Worm (Caenorhabditis elegans) whole organism, midembryonic: ENCODE measurements around the gene daf-11.

Experiments
- T22C8.4 ChIP-seq: fragments of 200-800 bp; sonication (Bioruptor generic); IDR thresholded peaks from 2 replicates; pipeline ENCODE4 v1.3.6; 2022; ENCODE audit warnings: missing genetic modification characterization, missing compliant biosample characterization
- cog-1 ChIP-seq: sonication (generic microtip); optimal IDR thresholded peaks from 2 replicates; lab custom pipeline; 2016; ENCODE audit warnings: missing genetic modification characterization, missing compliant biosample characterization
- flt-1 ChIP-seq: fragments of 200-800 bp; sonication (Bioruptor generic); IDR thresholded peaks from 2 replicates; pipeline ENCODE4 v1.3.6; 2022; ENCODE audit warnings: missing genetic modification characterization, missing compliant biosample characterization
- klf-2 ChIP-seq: fragments of 200-800 bp; sonication (Bioruptor generic); conservative IDR thresholded peaks from 2 replicates; pipeline ENCODE4 v1.3.6; 2022; ENCODE audit warnings: missing genetic modification reagents, missing genetic modification characterization, missing compliant biosample characterization
- med-1 ChIP-seq: sonication (generic microtip); optimal IDR thresholded peaks from 2 replicates; lab custom pipeline; 2017; ENCODE audit warnings: missing genetic modification characterization, mild to moderate bottlenecking, missing compliant biosample characterization, antibody characterized with exemption, missing genetic modification reagents; ENCODE audit not compliant: insufficient read depth
- ref-1 ChIP-seq: fragments of 200-800 bp; sonication (Bioruptor generic); conservative IDR thresholded peaks from 2 replicates; pipeline ENCODE4 v1.3.6; 2022; ENCODE audit warnings: missing genetic modification reagents, missing genetic modification characterization, missing compliant biosample characterization
- ztf-23 ChIP-seq: fragments of 200-800 bp; sonication (Bioruptor generic); IDR thresholded peaks from 2 replicates; pipeline ENCODE4 v1.3.6; 2022; ENCODE audit warnings: missing genetic modification reagents, missing genetic modification characterization, missing compliant biosample characterization
- ztf-29 ChIP-seq: fragments of 200-800 bp; sonication (Bioruptor generic); IDR thresholded peaks from 2 replicates; pipeline ENCODE4 v1.3.6; 2022; ENCODE audit warnings: missing genetic modification reagents, missing genetic modification characterization, missing compliant biosample characterization

ce11 chrV:11716930-11717329 lies 8.9 kb downstream of the daf-11 start:
- TF ChIP-seq klf-2 (GFP tag; lab: Robert Waterston, UW) (no peak), med-1 (GFP tag; lab: Kevin White, UChicago) (no peak), cog-1 (tag; lab: Kevin White, UChicago) (no peak), ztf-29 (GFP tag; lab: Robert Waterston, UW) (no peak), ztf-23 (GFP tag; lab: Robert Waterston, UW) (no peak), T22C8.4 (GFP tag; lab: Robert Waterston, UW) (no peak), ref-1 (GFP tag; lab: Robert Waterston, UW) (no peak), flt-1 (no peak)
